Worm (Caenorhabditis elegans) whole organism, young adult: ENCODE measurements around the gene dpy-2.

Experiments used
- F55B11.4 ChIP-seq: sonication (generic microtip); optimal IDR thresholded peaks from 2 replicates; lab custom pipeline; 2016; ENCODE audit warnings: missing compliant biosample characterization, missing genetic modification characterization, borderline replicate concordance; ENCODE audit not compliant: insufficient read depth
- T26A5.8 ChIP-seq: sonication (generic microtip); optimal IDR thresholded peaks from 2 replicates; lab custom pipeline; 2016; ENCODE audit warnings: missing genetic modification characterization, missing compliant biosample characterization
- cebp-1 ChIP-seq, 2 experiments: fragments of 200-800 bp in 1 of 2; sonication (Bioruptor generic) in 1 of 2; sonication (generic microtip) in 1 of 2; IDR thresholded peaks in 1 of 2; optimal IDR thresholded peaks in 1 of 2; 2 replicates each; pipeline versions ENCODE4 v1.3.6 to Lab custom; 2017 to 2022; ENCODE audit warnings: missing compliant biosample characterization in 2 of 2, missing genetic modification characterization in 2 of 2, mild to moderate bottlenecking in 1 of 2, missing genetic modification reagents in 1 of 2, moderate library complexity in 1 of 2
- ets-4 ChIP-seq: fragments of 200-800 bp; sonication (Bioruptor generic); optimal IDR thresholded peaks from 2 replicates; lab custom pipeline; 2018; ENCODE audit warnings: mild to moderate bottlenecking, missing genetic modification characterization, missing compliant biosample characterization
- let-607 ChIP-seq, 2 experiments: fragments of 200-800 bp in 1 of 2; sonication (Bioruptor generic) in 1 of 2; sonication (generic microtip) in 1 of 2; optimal IDR thresholded peaks; 2 replicates each; lab custom pipeline; 2016 to 2018; ENCODE audit warnings: mild to moderate bottlenecking in 2 of 2, missing compliant biosample characterization in 2 of 2, missing genetic modification characterization in 2 of 2, moderate library complexity in 2 of 2, missing genotype in 1 of 2
- nhr-27 ChIP-seq: fragments of 200-800 bp; sonication (Bioruptor generic); optimal IDR thresholded peaks from 2 replicates; lab custom pipeline; 2018; ENCODE audit warnings: mild to moderate bottlenecking, missing genetic modification characterization, moderate library complexity, missing compliant biosample characterization
- rcor-1 ChIP-seq: fragments of 200-800 bp; sonication (Bioruptor generic); IDR thresholded peaks from 2 replicates; pipeline ENCODE4 v1.3.6; 2022; ENCODE audit warnings: missing genetic modification reagents, missing genetic modification characterization, missing compliant biosample characterization

ce11 chrII:6736066-6736465, 22.0 kb downstream of the dpy-2 start, which contains the start of gene mrps-18.C:
- no peak for TF ChIP-seq cebp-1 (GFP tag; IDR thresholded peaks at IDR 0.05; lab: Robert Waterston, UW)
- TF ChIP-seq cebp-1 (tag; optimal IDR thresholded peaks at IDR 0.05; lab: Kevin White, UChicago): no peak
- TF ChIP-seq let-607 (tag; optimal IDR thresholded peaks at IDR 0.05; lab: Kevin White, UChicago): no peak
- no peak for TF ChIP-seq F55B11.4
- TF ChIP-seq ets-4 (GFP tag; lab: Kevin White, UChicago): no peak
- no peak for TF ChIP-seq nhr-27 (tag; lab: Kevin White, UChicago)
- no peak for TF ChIP-seq T26A5.8
- TF ChIP-seq rcor-1: no peak
